Fruit fly (Drosophila melanogaster) Kc167 (cell line): ENCODE measurements around the gene Csl4.
A peak's percentile ranks its signal among the peaks of the same experiment; 100 is the strongest.

Source experiments
- Myc ChIP-seq: fragments of >200 bp; optimal IDR thresholded peaks from 2 replicates; lab custom pipeline; 2017; ENCODE audit warnings: missing external identifiers
- Sin3A ChIP-seq: fragments of >200 bp; optimal IDR thresholded peaks from 2 replicates; lab custom pipeline; 2018; ENCODE audit warnings: missing external identifiers
- h ChIP-seq: fragments of >200 bp; optimal IDR thresholded peaks from 3 replicates; lab custom pipeline; 2018; ENCODE audit warnings: missing external identifiers
- insv ChIP-seq: fragments of >200 bp; optimal IDR thresholded peaks from 3 replicates; lab custom pipeline; 2018; ENCODE audit warnings: missing external identifiers
- psq ChIP-seq: fragments of >200 bp; optimal IDR thresholded peaks from 2 replicates; lab custom pipeline; 2017; ENCODE audit warnings: missing external identifiers
- ttk ChIP-seq: sonication (Bioruptor generic); optimal IDR thresholded peaks from 2 replicates; lab custom pipeline; 2017; ENCODE audit warnings: missing external identifiers

The Csl4 gene

DNA sequence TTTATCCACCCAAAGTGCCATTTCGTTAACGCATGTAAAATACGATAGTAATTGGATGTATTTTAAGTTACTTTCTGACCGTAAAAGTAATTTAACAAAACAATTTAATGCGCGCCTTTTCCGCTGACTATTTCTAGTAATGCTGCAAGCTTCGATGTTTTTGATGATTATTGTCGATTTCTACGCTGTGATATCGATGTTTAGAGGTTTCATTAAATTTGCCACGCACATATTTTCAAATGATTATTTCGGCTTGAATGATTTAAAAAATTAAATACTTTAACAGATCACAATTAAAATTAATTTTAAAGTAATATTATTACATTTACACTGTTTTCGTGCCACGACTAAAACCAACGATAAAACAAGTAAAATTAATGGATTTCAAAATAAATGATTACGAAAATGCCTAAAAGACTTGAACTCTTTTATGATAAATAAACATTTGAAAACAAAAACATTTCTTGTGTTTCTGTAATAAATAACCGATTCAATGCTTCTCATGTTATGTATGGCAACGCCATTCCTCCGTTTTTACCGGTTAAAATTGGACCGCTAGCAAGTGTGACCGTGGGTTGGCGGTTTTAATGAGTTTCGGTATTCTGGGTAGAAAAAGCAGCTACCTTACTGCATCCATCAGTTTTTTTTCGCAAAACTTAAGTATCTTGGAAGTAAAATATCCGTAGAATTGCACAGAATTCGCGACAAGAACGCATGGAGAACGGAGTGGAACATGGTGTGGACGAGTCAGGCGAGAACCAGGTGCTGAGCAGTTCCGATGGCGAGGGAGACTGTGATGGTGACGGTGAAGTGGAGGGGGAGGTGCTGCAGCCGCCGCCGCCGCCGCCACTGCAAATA, 7.0 kb upstream of the Csl4 start, which contains the start of the genes RfC38 and CG4751:
RfC38 (minus strand) TSS at position 495 of the 858 bp plus-strand sequence.
CG4751 (plus strand) TSS at position 587 of the 858 bp plus-strand sequence.
- TF ChIP-seq psq (lab: Kevin White, UChicago): no peak
- no peak for TF ChIP-seq Sin3A (lab: Kevin White, UChicago)
- TF ChIP-seq h: no peak
- TF ChIP-seq ttk (lab: Kevin White, UChicago): no peak
- TF ChIP-seq Myc (lab: Kevin White, UChicago): no peak
- no peak for TF ChIP-seq insv

- no peak for TF ChIP-seq Myc (lab: Kevin White, UChicago)
- TF ChIP-seq ttk (lab: Kevin White, UChicago): no peak
- TF ChIP-seq Sin3A (lab: Kevin White, UChicago): no peak
- no peak for TF ChIP-seq h
- TF ChIP-seq insv: no peak
These were observed 1.8 kb downstream of the Csl4 start, which contains the start of gene Dnaaf4 for dm6 chr2L:11121614-11122013. Dnaaf4 (minus strand) TSS chr2L:11121714.

- no peak for TF ChIP-seq Sin3A (lab: Kevin White, UChicago)
- no peak for TF ChIP-seq h
- no peak for TF ChIP-seq psq (lab: Kevin White, UChicago)
- no peak for TF ChIP-seq ttk (lab: Kevin White, UChicago)
- no peak for TF ChIP-seq insv
- no peak for TF ChIP-seq Myc (lab: Kevin White, UChicago)
These were observed 3.3 kb downstream of the Csl4 start, which contains the start of gene CG6230 for dm6 chr2L:11119966-11120517. CG6230 (minus strand) TSS chr2L:11120319.

DNA sequence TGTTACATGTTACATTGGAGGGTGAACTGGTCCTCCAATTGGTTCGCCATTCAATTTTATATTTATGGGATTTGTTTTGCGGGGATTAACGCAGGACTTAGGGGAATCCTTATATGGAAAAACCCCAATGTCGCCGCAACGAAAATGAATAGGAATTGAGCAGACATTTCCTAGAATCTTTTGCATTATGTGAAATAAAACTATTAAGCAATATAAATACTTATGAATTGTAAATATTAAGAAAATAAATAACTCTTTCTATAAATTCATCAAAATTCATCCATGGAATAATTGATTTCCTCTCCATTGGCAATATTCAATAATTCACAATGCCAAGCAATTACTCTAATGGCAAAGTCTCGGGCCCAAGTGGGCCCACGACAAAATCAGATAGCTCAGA, 9.7 kb downstream of the Csl4 start, which contains the start of gene Gr32a:
Gr32a (plus strand) TSS at position 301 of the 400 bp plus-strand sequence.
- TF ChIP-seq Sin3A (lab: Kevin White, UChicago) (no peak), insv (no peak), h (no peak), psq (lab: Kevin White, UChicago) (no peak), ttk (lab: Kevin White, UChicago) (no peak), Myc (lab: Kevin White, UChicago) (no peak)

- TF ChIP-seq ttk (lab: Kevin White, UChicago) (no peak), insv (no peak), Myc (lab: Kevin White, UChicago) (no peak), h (no peak), Sin3A (lab: Kevin White, UChicago) (no peak), psq (lab: Kevin White, UChicago) (no peak)
These were observed 10.3 kb downstream of the Csl4 start, which contains the start of gene Idua for dm6 chr2L:11113011-11113528. Idua (minus strand) TSS chr2L:11113061.

dm6 chr2L:11106562-11106962, 16.8 kb downstream of the Csl4 start, which contains the start of gene Reps:
Reps (minus strand) TSS chr2L:11106645.
- TF ChIP-seq psq (lab: Kevin White, UChicago) (no peak), h (peak; percentile 34)

DNA sequence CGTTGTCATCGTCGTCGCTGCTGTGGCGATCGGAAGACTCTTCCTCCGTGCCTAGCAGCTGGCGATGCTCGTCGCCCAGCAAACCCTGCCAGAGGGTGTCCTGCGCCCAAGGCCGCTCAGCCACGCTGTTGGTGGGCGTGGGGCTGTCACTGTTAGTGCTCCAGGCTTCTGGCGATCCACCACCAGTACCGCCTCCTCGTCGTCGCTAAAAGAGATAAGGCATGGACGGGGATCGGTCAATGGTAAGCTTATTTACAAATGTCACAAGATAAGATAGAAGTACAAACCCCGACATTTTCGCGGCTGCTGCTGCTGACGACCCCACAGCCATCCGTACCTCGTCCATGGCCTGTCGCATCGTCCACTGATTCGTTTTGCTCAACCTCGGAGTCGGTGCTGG, 18.0 kb downstream of the Csl4 start:
- TF ChIP-seq h: no peak
- no peak for TF ChIP-seq Myc (lab: Kevin White, UChicago)

DNA sequence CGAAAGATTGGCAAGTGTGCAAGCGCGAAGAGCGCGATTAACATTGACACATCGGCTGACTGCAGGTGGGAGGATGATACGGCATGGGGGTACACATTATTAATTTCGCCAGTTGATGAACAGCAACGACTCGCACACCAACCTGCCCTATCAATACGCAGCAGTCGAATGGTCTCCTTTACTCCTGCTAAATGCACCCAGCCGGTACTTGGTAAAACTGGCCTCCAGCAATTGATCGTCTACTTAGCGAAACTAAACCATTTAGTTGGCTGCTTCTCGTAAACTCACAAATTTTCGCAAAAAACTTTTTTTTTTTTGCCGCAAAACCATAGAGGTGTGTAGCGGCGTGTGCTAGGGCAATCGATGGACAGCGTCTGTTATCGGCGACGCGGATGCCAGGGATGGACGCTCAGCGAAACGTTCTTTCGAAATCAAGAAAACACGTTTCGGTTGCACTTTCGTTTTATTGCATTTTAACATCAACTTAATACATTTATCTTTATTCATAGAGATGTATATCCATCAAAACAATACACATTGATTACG, 22.8 kb downstream of the Csl4 start, which contains the start of gene Ge-1:
Ge-1 (minus strand) TSS at position 373 of the 546 bp plus-strand sequence.
- no peak for TF ChIP-seq Myc (lab: Kevin White, UChicago)
- TF ChIP-seq Sin3A (lab: Kevin White, UChicago): no peak
- no peak for TF ChIP-seq insv
- TF ChIP-seq psq (lab: Kevin White, UChicago): no peak
- TF ChIP-seq ttk (lab: Kevin White, UChicago): no peak
- TF ChIP-seq h: no peak

DNA sequence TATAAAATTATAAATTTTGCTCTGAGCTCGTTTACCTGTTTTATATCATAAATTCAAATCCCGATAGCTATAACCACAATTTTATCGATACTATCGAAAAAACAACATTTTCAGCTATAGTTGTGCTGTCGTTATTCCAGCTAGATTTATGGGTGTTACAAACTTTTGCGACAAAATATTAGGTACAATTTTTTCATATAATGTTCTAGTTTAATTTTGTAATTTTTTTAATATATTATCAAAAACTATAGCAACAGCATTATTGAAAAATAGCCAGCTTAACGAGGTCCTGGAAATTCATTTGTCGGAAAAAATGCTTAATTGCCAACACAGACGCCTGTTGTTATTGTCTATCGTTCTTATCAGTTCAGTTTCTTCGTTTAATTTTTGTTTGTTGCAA, 32.3 kb downstream of the Csl4 start, which contains the start of gene Wdr59:
Wdr59 (plus strand) TSS at position 334 of the 400 bp plus-strand sequence.
- TF ChIP-seq ttk (lab: Kevin White, UChicago) (no peak), insv (no peak), h (no peak), Myc (lab: Kevin White, UChicago) (no peak), Sin3A (lab: Kevin White, UChicago) (no peak), psq (lab: Kevin White, UChicago) (no peak)

DNA sequence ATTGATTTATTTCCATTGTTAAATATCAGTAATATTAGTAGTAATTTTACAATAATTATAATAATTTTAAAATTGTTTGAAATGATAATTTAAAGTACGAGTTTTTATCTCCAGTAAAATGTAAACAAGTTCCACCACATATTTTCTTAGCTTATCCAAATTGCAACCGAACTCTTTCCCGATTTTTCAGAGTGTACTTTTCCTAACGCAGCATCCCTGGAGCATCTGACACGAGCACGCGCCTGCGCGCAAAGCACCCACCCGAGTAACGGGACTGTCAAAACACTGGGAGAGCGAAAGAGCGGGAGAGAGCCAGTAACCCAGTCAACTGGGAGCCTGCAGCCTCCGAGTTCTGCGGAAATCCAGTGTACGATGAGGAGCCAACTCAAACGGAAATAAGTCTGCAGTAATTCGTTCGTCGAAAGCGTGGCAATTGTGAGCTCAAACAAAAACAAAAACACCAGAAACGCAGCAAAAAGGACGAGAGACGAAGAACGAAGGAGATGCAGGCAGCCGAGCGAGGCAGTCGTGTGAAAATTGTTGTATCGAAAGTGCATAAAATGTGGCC, 36.9 kb downstream of the Csl4 start, which contains the start of gene CG16854:
CG16854 (plus strand) TSS at position 365 of the 568 bp plus-strand sequence.
- TF ChIP-seq insv (no peak), psq (lab: Kevin White, UChicago) (no peak), ttk (lab: Kevin White, UChicago) (no peak), Sin3A (lab: Kevin White, UChicago) (no peak), h (no peak), Myc (lab: Kevin White, UChicago) (no peak)

dm6 chr2L:11085129-11085528, 38.2 kb downstream of the Csl4 start, which contains the start of gene AstCC:
AstCC (minus strand) TSS chr2L:11085229.
- no peak for TF ChIP-seq insv
- no peak for TF ChIP-seq h
- TF ChIP-seq Myc (lab: Kevin White, UChicago): no peak
- TF ChIP-seq Sin3A (lab: Kevin White, UChicago): no peak
- TF ChIP-seq psq (lab: Kevin White, UChicago): no peak
- TF ChIP-seq ttk (lab: Kevin White, UChicago): no peak
